Fruit fly (Drosophila melanogaster) whole organism, wandering third instar larva: ENCODE data around the gene CG42704.

ENCODE experiments used
- Abd-B ChIP-seq: fragments of >200 bp; optimal IDR thresholded peaks from 2 replicates; lab custom pipeline; 2017; ENCODE audit warnings: missing biosample characterization, missing genetic modification characterization
- CG32264 ChIP-seq: fragments of 200-800 bp; sonication (Bioruptor generic); optimal IDR thresholded peaks from 2 replicates; lab custom pipeline; 2016; ENCODE audit warnings: missing biosample characterization, missing genetic modification characterization
- CG9705 ChIP-seq: fragments of 200-800 bp; sonication (Bioruptor generic); optimal IDR thresholded peaks from 2 replicates; lab custom pipeline; 2018; ENCODE audit warnings: missing biosample characterization, mild to moderate bottlenecking, missing genetic modification characterization
- CrebA ChIP-seq: fragments of 200-800 bp; sonication (Bioruptor generic); optimal IDR thresholded peaks from 2 replicates; lab custom pipeline; 2016; ENCODE audit warnings: missing biosample characterization, mild to moderate bottlenecking, missing genetic modification characterization, borderline replicate concordance
- Dfd ChIP-seq: fragments of >200 bp; optimal IDR thresholded peaks from 2 replicates; lab custom pipeline; 2017; ENCODE audit warnings: missing biosample characterization, missing genetic modification characterization
- Dif ChIP-seq: fragments of 200-275, 200-300 bp; sonication (Bioruptor generic); optimal IDR thresholded peaks from 2 replicates; lab custom pipeline; 2018; ENCODE audit warnings: missing biosample characterization, missing genetic modification characterization; ENCODE audit not compliant: partially characterized antibody
- GATAd ChIP-seq: sonication (Bioruptor generic); optimal IDR thresholded peaks from 2 replicates; lab custom pipeline; 2016; ENCODE audit warnings: missing biosample characterization, missing genetic modification characterization
- HLH106 ChIP-seq: fragments of 200-800 bp; optimal IDR thresholded peaks from 3 replicates; lab custom pipeline; 2019; ENCODE audit warnings: missing biosample characterization, mild to moderate bottlenecking, missing genetic modification characterization, moderate library complexity
- Hnf4 ChIP-seq: fragments of 200-800 bp; sonication (Bioruptor generic); optimal IDR thresholded peaks from 2 replicates; lab custom pipeline; 2016; ENCODE audit warnings: missing biosample characterization, mild to moderate bottlenecking, missing genetic modification characterization
- Hr78 ChIP-seq: fragments of >200 bp; optimal IDR thresholded peaks from 2 replicates; lab custom pipeline; 2017; ENCODE audit warnings: missing biosample characterization, missing genetic modification characterization
- Hr83 ChIP-seq: fragments of 200-300 bp; sonication (Bioruptor generic); optimal IDR thresholded peaks from 2 replicates; lab custom pipeline; 2016; ENCODE audit warnings: missing biosample characterization, mild to moderate bottlenecking, missing genetic modification characterization, moderate library complexity; ENCODE audit not compliant: poor library complexity, severe bottlenecking
- Jra ChIP-seq: sonication (Bioruptor generic); optimal IDR thresholded peaks from 2 replicates; lab custom pipeline; 2016; ENCODE audit warnings: missing biosample characterization, missing genetic modification characterization
- Mio ChIP-seq: sonication (Bioruptor generic); optimal IDR thresholded peaks from 2 replicates; lab custom pipeline; 2016; ENCODE audit warnings: missing biosample characterization, missing genetic modification characterization
- Myc ChIP-seq: fragments of >200 bp; optimal IDR thresholded peaks from 2 replicates; lab custom pipeline; 2017
- N ChIP-seq: fragments of >200 bp; optimal IDR thresholded peaks from 2 replicates; lab custom pipeline; 2018; ENCODE audit warnings: missing biosample characterization, missing external identifiers, missing genetic modification characterization
- OdsH ChIP-seq: fragments of 200-800 bp; sonication (Bioruptor generic); optimal IDR thresholded peaks from 2 replicates; lab custom pipeline; 2016; ENCODE audit warnings: missing biosample characterization, mild to moderate bottlenecking, missing genetic modification characterization
- Rel ChIP-seq, 2 experiments: fragments of 200-800 bp; sonication (Bioruptor generic) in 1 of 2; optimal IDR thresholded peaks; 2 replicates in 1 of 2; 3 replicates in 1 of 2; lab custom pipeline; 2016 to 2019; ENCODE audit warnings: mild to moderate bottlenecking in 2 of 2, missing biosample characterization in 2 of 2, missing genetic modification characterization in 2 of 2, moderate library complexity in 1 of 2
- Sp1 ChIP-seq: fragments of 200-800 bp; sonication (Bioruptor generic); optimal IDR thresholded peaks from 3 replicates; lab custom pipeline; 2019; ENCODE audit warnings: missing biosample characterization, mild to moderate bottlenecking, missing genetic modification characterization, moderate library complexity
- Vsx2 ChIP-seq: fragments of 200-300, 225-300 bp; sonication (Bioruptor generic); optimal IDR thresholded peaks from 2 replicates; lab custom pipeline; 2018; ENCODE audit warnings: missing biosample characterization, missing genetic modification characterization; ENCODE audit not compliant: partially characterized antibody
- br ChIP-seq: fragments of 200-800 bp; sonication (Bioruptor generic); optimal IDR thresholded peaks from 2 replicates; lab custom pipeline; 2016; ENCODE audit warnings: missing biosample characterization, missing genetic modification characterization
- brk ChIP-seq: fragments of 200-800 bp; sonication (Bioruptor generic); optimal IDR thresholded peaks from 2 replicates; lab custom pipeline; 2016; ENCODE audit warnings: missing biosample characterization, mild to moderate bottlenecking, missing genetic modification characterization
- dl ChIP-seq, 2 experiments: fragments of 175-275, 200-275 bp in 1 of 2; fragments of 200-275 bp in 1 of 2; sonication (Bioruptor generic); optimal IDR thresholded peaks; lab custom pipeline; 2018; ENCODE audit warnings: mild to moderate bottlenecking in 2 of 2, missing biosample characterization in 2 of 2, missing genetic modification characterization in 2 of 2, moderate library complexity in 2 of 2; ENCODE audit not compliant: partially characterized antibody in 2 of 2, insufficient read depth in 1 of 2
- dmrt93B ChIP-seq: fragments of 200-800 bp; sonication (Bioruptor generic); optimal IDR thresholded peaks from 2 replicates; lab custom pipeline; 2018; ENCODE audit warnings: missing biosample characterization, mild to moderate bottlenecking, missing genetic modification characterization
- ey ChIP-seq: fragments of 200-800 bp; sonication (Bioruptor generic); optimal IDR thresholded peaks from 2 replicates; lab custom pipeline; 2016; ENCODE audit warnings: missing biosample characterization, missing genetic modification characterization
- foxo ChIP-seq, 2 experiments: fragments of 200-800 bp; sonication (Bioruptor generic); optimal IDR thresholded peaks; 2 replicates in 1 of 2; 3 replicates in 1 of 2; lab custom pipeline; 2016 to 2017; ENCODE audit warnings: missing biosample characterization in 2 of 2, missing genetic modification characterization in 2 of 2
- fru ChIP-seq: fragments of 200-800 bp; sonication (Bioruptor generic); optimal IDR thresholded peaks from 3 replicates; lab custom pipeline; 2016; ENCODE audit warnings: missing biosample characterization, mild to moderate bottlenecking, missing genetic modification characterization
- h ChIP-seq: fragments of 200-800 bp; sonication (Bioruptor generic); optimal IDR thresholded peaks from 3 replicates; lab custom pipeline; 2016; ENCODE audit warnings: missing biosample characterization, mild to moderate bottlenecking, missing genetic modification characterization
- jim ChIP-seq: fragments of 175-275, 200-325 bp; sonication (Bioruptor generic); optimal IDR thresholded peaks from 2 replicates; lab custom pipeline; 2016; ENCODE audit warnings: missing biosample characterization, mild to moderate bottlenecking, missing genetic modification characterization
- lola ChIP-seq: fragments of >200 bp; optimal IDR thresholded peaks from 2 replicates; lab custom pipeline; 2017; ENCODE audit warnings: missing biosample characterization, missing genetic modification characterization
- pan ChIP-seq: fragments of >200 bp; optimal IDR thresholded peaks from 2 replicates; lab custom pipeline; 2017
- psq ChIP-seq: fragments of 200-800 bp; sonication (Bioruptor generic); optimal IDR thresholded peaks from 3 replicates; lab custom pipeline; 2017; ENCODE audit warnings: missing biosample characterization, mild to moderate bottlenecking, missing genetic modification characterization, moderate library complexity
- rgr ChIP-seq: fragments of 200-800 bp; sonication (Bioruptor generic); optimal IDR thresholded peaks from 3 replicates; lab custom pipeline; 2016; ENCODE audit warnings: missing biosample characterization, mild to moderate bottlenecking, missing genetic modification characterization
- sage ChIP-seq: fragments of 200-800 bp; sonication (Bioruptor generic); optimal IDR thresholded peaks from 2 replicates; lab custom pipeline; 2016; ENCODE audit warnings: missing biosample characterization, mild to moderate bottlenecking, missing genetic modification characterization
- tai ChIP-seq: sonication (Bioruptor generic); optimal IDR thresholded peaks from 2 replicates; lab custom pipeline; 2016; ENCODE audit warnings: missing biosample characterization, missing genetic modification characterization
- usp ChIP-seq: fragments of >200 bp; optimal IDR thresholded peaks from 2 replicates; lab custom pipeline; 2017; ENCODE audit warnings: missing biosample characterization, missing genetic modification characterization
- woc ChIP-seq: sonication (Bioruptor generic); optimal IDR thresholded peaks from 2 replicates; lab custom pipeline; 2016; ENCODE audit warnings: missing biosample characterization, mild to moderate bottlenecking, missing genetic modification characterization

The CG42704 gene

dm6 chrX:7382890-7383289 lies 29.6 kb upstream of the CG42704 start, which contains the start of gene CG42781:
Gene CG42781, minus strand, starts transcription at chrX:7382990.
- TF ChIP-seq sage (no peak), Dfd (GFP tag; lab: Kevin White, UChicago) (no peak), tai (GFP tag; lab: Kevin White, UChicago) (no peak), usp (GFP tag; lab: Kevin White, UChicago) (no peak), CG9705 (GFP tag; lab: Kevin White, UChicago) (no peak), psq (GFP tag; lab: Kevin White, UChicago) (no peak), rgr (GFP tag; lab: Kevin White, UChicago) (no peak)

dm6 chrX:7403074-7403473 lies 9.4 kb upstream of the CG42704 start, which contains the start of gene CG15035:
Gene CG15035, minus strand, starts transcription at chrX:7403174.
- TF ChIP-seq Myc (lab: Kevin White, UChicago): no peak
- TF ChIP-seq sage: no peak

dm6 chrX:7405697-7406096 lies 6.8 kb upstream of the CG42704 start, which contains the start of gene CG1677:
Gene CG1677, minus strand, starts transcription at chrX:7405797.
- TF ChIP-seq jim (GFP tag; lab: Kevin White, UChicago) (no peak), Sp1 (GFP tag; lab: Kevin White, UChicago) (no peak), dmrt93B (GFP tag; lab: Kevin White, UChicago) (no peak), usp (GFP tag; lab: Kevin White, UChicago) (no peak), ey (no peak), br (GFP tag; lab: Kevin White, UChicago) (no peak), tai (GFP tag; lab: Kevin White, UChicago) (no peak), Hnf4 (GFP tag; lab: Kevin White, UChicago) (no peak), Jra (GFP tag; lab: Kevin White, UChicago) (no peak), Rel (GFP tag; optimal IDR thresholded peaks at IDR 0.05; lab: Kevin White, UChicago) (no peak), Rel (tag; optimal IDR thresholded peaks at IDR 0.05; lab: Kevin White, UChicago) (no peak), Hr83 (GFP tag; lab: Kevin White, UChicago) (no peak), woc (GFP tag; lab: Kevin White, UChicago) (no peak)

dm6 chrX:7406908-7407307 lies 5.6 kb upstream of the CG42704 start, which contains the start of gene CG32727:
Gene CG32727, plus strand, starts transcription at chrX:7407208.
- TF ChIP-seq Myc (lab: Kevin White, UChicago) (no peak), h (GFP tag; lab: Kevin White, UChicago) (no peak), Dfd (GFP tag; lab: Kevin White, UChicago) (no peak), pan (no peak), usp (GFP tag; lab: Kevin White, UChicago) (no peak), ey (no peak), Sp1 (GFP tag; lab: Kevin White, UChicago) (no peak), dl (GFP tag; optimal IDR thresholded peaks at IDR 0.05; lab: Kevin White, UChicago; ENCODE audit: insufficient read depth in 1 of 2, partially characterized antibody in 2 of 2) (no peak), CG32264 (GFP tag; lab: Kevin White, UChicago) (no peak), Mio (GFP tag; lab: Kevin White, UChicago) (no peak), N (GFP tag; lab: Kevin White, UChicago) (no peak), psq (GFP tag; lab: Kevin White, UChicago) (no peak), fru (GFP tag; lab: Kevin White, UChicago) (no peak), CrebA (GFP tag; lab: Kevin White, UChicago) (no peak), Hr78 (GFP tag; lab: Kevin White, UChicago) (no peak)
- TF ChIP-seq, all 38 proteins: peak for 0

dm6 chrX:7411806-7412205 lies 662 bp upstream of the CG42704 start, which contains the start of gene CG42246:
Gene CG42246, minus strand, starts transcription at chrX:7411906.
- no peak for TF ChIP-seq GATAd (GFP tag; lab: Kevin White, UChicago)
- TF ChIP-seq dmrt93B (GFP tag; lab: Kevin White, UChicago): no peak
- TF ChIP-seq Dif: no peak

- TF ChIP-seq fru (GFP tag; lab: Kevin White, UChicago) (no peak), CG32264 (GFP tag; lab: Kevin White, UChicago) (no peak), Rel (GFP tag; optimal IDR thresholded peaks at IDR 0.05; lab: Kevin White, UChicago) (no peak), Rel (tag; optimal IDR thresholded peaks at IDR 0.05; lab: Kevin White, UChicago) (no peak), Vsx2 (GFP tag; lab: Kevin White, UChicago) (no peak), Mio (GFP tag; lab: Kevin White, UChicago) (no peak), lola (GFP tag; lab: Kevin White, UChicago) (no peak), CG9705 (GFP tag; lab: Kevin White, UChicago) (no peak), Hr78 (GFP tag; lab: Kevin White, UChicago) (no peak), foxo (GFP tag; optimal IDR thresholded peaks at IDR 0.05; lab: Kevin White, UChicago) (no peak), brk (GFP tag; lab: Kevin White, UChicago) (no peak), rgr (GFP tag; lab: Kevin White, UChicago) (no peak), Dfd (GFP tag; lab: Kevin White, UChicago) (no peak), sage (no peak), Abd-B (GFP tag; lab: Kevin White, UChicago) (no peak), jim (GFP tag; lab: Kevin White, UChicago) (no peak), Jra (GFP tag; lab: Kevin White, UChicago) (no peak), br (GFP tag; lab: Kevin White, UChicago) (no peak), OdsH (GFP tag; lab: Kevin White, UChicago) (no peak), HLH106 (tag; lab: Kevin White, UChicago) (no peak), Myc (lab: Kevin White, UChicago) (no peak)
These were observed 1.1 kb downstream of the CG42704 start, which contains the start of gene CG42705 for dm6 chrX:7413569-7413968. Gene CG42705, plus strand, starts transcription at chrX:7413869.
